Worm (Caenorhabditis elegans): Measurements from ENCODE around the gene nhr-129.

nhr-129 gene

DNA sequence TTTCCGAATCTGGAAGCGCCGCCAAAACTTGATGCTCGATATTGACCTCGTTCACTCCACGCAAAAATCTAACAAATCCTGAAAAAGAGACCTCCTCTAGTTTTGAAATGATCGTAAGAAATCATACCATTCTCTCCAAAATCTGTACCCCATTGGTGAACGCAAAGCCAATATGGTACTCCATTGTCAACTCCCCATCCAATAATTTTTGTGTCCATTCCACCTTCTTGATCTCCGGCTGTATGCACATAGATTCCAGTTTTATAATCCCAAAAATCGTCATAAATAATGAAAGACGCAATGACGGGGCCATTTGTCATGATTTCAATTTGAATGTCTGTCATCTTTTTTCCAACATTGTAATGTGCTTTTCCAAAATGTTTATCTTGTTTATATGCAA, 25.4 kb upstream of the nhr-129 start:
- TF ChIP-seq nhr-76 (tag; optimal IDR thresholded peaks at IDR 0.05) (no peak), ZK546.5 (tag; optimal IDR thresholded peaks at IDR 0.05) (no peak), ztf-4 (tag; optimal IDR thresholded peaks at IDR 0.05) (no peak), pqm-1 (tag; optimal IDR thresholded peaks at IDR 0.05) (no peak), ztf-11 (tag; optimal IDR thresholded peaks at IDR 0.05) (no peak), nfya-1 (tag; optimal IDR thresholded peaks at IDR 0.05; ENCODE audit: insufficient read depth) (no peak), nhr-28 (tag; optimal IDR thresholded peaks at IDR 0.05) (no peak), skn-1 (tag; optimal IDR thresholded peaks at IDR 0.05) (no peak), lsy-12 (tag; optimal IDR thresholded peaks at IDR 0.05) (no peak), ceh-9 (tag; optimal IDR thresholded peaks at IDR 0.05) (no peak), fkh-2 (tag; optimal IDR thresholded peaks at IDR 0.05) (no peak)

DNA sequence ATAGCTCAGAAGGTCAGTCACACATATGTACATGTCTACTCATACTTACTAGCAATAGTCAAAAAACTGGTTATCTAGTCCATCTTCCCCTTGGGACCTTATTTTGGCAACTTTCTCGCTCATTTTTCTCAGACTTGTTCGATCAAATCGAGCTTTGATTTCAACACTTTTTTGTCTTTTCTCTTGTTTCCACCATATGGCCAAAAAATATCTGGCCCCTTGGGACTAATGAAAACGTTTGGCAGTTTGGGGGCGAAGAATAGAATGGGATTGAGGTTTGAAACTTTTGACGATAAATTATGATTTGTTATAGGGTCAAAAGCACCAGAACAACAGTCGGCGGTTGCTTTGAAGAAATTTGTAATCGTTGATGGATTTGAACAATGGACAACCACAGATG, 21.6 kb upstream of the nhr-129 start:
- TF ChIP-seq mdl-1 (tag; optimal IDR thresholded peaks at IDR 0.05) (no peak), aly-2 (tag; optimal IDR thresholded peaks at IDR 0.05) (no peak), unc-62 (GFP tag; optimal IDR thresholded peaks at IDR 0.05) (no peak), snpc-4 (tag; optimal IDR thresholded peaks at IDR 0.05) (no peak), elt-1 (tag; optimal IDR thresholded peaks at IDR 0.05) (peak; percentile 24), nhr-76 (tag; optimal IDR thresholded peaks at IDR 0.05) (no peak)

DNA sequence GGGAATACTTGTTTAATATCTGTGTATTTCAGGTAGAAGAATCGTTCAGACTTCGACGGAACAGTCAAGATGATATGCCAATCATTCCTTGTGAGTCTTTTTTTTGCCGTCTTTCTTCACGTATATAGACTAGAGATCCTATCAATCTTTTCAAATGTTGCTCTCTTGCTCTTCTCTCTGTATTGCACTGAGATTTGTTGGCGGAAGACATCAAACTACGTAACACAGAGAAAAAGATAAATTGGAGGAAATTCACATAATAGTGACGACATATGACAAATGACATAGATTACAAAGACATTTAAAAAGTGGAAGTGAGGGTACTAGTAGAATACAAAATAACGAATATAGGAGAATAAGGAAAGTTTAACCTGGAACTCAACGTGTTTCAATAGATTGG, 21.0 kb upstream of the nhr-129 start:
- TF ChIP-seq nhr-237 (tag; optimal IDR thresholded peaks at IDR 0.05) (no peak), nhr-77 (tag; optimal IDR thresholded peaks at IDR 0.05) (no peak), nfya-1 (tag; optimal IDR thresholded peaks at IDR 0.05; ENCODE audit: insufficient read depth) (peak; percentile 28), elt-1 (tag; optimal IDR thresholded peaks at IDR 0.05) (peak; percentile 77), nhr-67 (tag; optimal IDR thresholded peaks at IDR 0.05) (no peak), ceh-28 (tag; optimal IDR thresholded peaks at IDR 0.05) (no peak), lin-39 (tag; optimal IDR thresholded peaks at IDR 0.05) (peak; percentile 45), unc-62 (GFP tag; optimal IDR thresholded peaks at IDR 0.05) (peak; percentile 87), lsy-12 (tag; optimal IDR thresholded peaks at IDR 0.05) (no peak), elt-3 (tag; optimal IDR thresholded peaks at IDR 0.05) (no peak), ceh-82 (tag; optimal IDR thresholded peaks at IDR 0.05) (no peak), lin-15B (tag; optimal IDR thresholded peaks at IDR 0.05) (no peak)

DNA sequence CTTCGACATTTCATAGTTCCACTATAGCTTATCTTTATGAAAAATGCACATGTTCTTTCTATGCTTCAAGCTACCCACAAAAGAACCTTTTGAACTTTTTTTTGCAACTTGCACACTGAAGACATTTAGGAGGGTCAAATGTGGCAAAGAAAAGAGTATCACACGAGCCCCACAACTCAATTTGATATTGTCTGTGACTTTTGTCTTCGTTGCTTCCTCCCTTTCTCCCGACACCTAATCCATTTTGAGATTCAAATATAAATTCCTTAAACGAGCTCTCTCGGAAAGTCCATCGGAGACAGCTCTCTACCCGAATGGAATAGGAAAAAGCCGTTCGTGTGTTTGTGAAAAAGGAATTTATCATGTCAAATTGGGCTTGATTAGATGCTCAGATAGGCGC, 19.5 kb upstream of the nhr-129 start:
- peak; percentile 80 for TF ChIP-seq fkh-10 (GFP tag; optimal IDR thresholded peaks at IDR 0.05)
- no peak for TF ChIP-seq mdl-1 (tag; optimal IDR thresholded peaks at IDR 0.05)

DNA sequence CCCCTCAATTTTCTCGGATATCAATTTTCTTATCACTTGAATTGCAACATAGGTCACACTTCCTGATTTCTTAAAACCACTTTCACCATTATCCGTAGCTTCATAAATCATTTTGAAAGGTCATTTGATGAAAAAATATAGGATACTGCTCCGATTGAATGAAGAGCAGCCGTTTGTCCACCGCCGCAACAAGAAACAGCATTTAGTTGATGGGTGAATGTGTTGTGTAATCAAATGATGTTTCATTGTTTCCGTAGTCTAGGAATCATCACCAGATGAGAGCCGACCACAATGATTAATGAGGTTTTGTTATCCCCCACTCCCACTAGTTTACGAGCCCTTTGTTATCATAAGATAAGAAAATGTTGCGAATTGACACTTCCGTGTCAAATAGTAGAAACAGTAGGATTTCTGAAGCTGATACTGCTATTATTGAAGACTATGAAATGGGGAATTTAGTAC, 15.1 kb upstream of the nhr-129 start, which contains the start of gene twk-43:
Gene twk-43 (plus strand): TSS at position 412 of the 462 bp plus-strand sequence.
- TF ChIP-seq tbx-2 (tag; optimal IDR thresholded peaks at IDR 0.05) (no peak), egl-5 (tag; optimal IDR thresholded peaks at IDR 0.05) (peak; percentile 68)

DNA sequence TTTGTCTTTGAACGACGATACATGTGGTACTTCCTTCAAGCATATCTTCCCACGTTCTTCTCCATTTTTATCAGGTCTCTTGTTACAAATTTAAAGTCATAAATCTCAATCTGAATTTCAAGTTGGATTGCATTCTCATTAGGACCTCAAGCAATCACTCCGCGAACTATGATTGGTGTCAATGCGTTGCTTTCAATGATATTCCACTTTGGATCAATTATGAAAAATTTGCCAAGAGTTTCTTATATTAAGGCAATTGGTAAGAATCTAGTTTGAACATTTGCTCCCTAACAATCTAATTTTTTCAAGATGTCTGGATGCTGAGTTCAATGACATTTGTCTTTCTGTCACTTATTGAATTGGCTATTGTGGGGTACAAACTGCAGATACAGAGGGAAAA, 11.4 kb upstream of the nhr-129 start:
- TF ChIP-seq mml-1 (tag; optimal IDR thresholded peaks at IDR 0.05) = no peak
- no peak for TF ChIP-seq lsy-12 (tag; optimal IDR thresholded peaks at IDR 0.05)
- TF ChIP-seq nhr-77 (tag; optimal IDR thresholded peaks at IDR 0.05) = no peak

DNA sequence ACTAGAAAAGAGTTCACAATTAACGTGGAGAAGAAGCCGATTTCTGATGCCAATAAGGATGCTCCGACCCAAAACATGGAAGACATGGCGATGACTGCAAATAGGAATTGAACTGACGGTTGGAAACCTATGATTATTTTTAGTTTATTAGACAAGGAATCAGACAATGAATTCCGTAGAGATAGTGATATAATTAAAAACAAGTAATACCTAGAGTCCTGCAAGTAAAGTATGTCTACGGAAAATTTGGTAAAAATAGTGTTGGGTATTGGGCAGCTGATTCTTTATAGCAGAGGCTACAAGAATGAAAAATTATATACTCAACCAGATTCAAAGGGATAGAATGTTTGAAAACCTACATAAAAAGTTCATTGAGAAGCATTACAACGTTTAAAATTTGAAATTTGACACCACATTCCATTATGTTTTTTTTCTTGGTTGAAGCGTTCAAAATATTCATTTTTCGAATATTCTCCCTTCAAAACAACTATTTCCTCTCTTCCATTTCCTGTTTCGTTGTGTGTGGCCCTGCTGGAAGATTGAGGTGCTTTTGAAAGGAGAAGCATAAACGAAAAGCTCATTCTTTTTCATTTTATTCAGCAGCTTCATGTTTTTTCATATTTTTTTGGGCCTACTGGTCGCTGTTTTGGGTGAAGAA, 8.9 kb upstream of the nhr-129 start, which contains the start of the genes str-4 and lgc-48:
Gene str-4 (minus strand): TSS at position 101 of the 658 bp plus-strand sequence.
Gene lgc-48 (plus strand): TSS at position 608 of the 658 bp plus-strand sequence.
- TF ChIP-seq egl-5 (tag; optimal IDR thresholded peaks at IDR 0.05) (no peak), nhr-77 (tag; optimal IDR thresholded peaks at IDR 0.05) (no peak), mml-1 (tag; optimal IDR thresholded peaks at IDR 0.05) (no peak), ztf-11 (tag; optimal IDR thresholded peaks at IDR 0.05) (no peak)

Measured in whole organism, L3 larva.